ENCODE assay signal across 7 worm cellular contexts in genomic region chrX:10124338-10124737, ce11.
A peak's percentile ranks its signal among the peaks of the same experiment; 100 is the strongest.
TF ChIP-seq lines count a peak whose summit lies in the region.

No protein-coding gene starts in this region.

TF ChIP-seq in whole organism, L1 larva, 84 proteins besides CTCF, POLR2A, EP300 and RAD21 (continues in another document):
- TF ChIP-seq unc-98 (GFP tag; IDR thresholded peaks at IDR 0.05; lab: Robert Waterston, UW) = no peak
- no peak for TF ChIP-seq nhr-90 (tag; optimal IDR thresholded peaks at IDR 0.05; lab: Kevin White, UChicago; ENCODE audit: poor library complexity)
- peak; percentile 9 for TF ChIP-seq skn-1 (tag; optimal IDR thresholded peaks at IDR 0.05; lab: Kevin White, UChicago)
- peak; percentile 40 for TF ChIP-seq rnt-1 (tag; optimal IDR thresholded peaks at IDR 0.05; lab: Kevin White, UChicago)
- no peak for TF ChIP-seq nhr-28 (tag; optimal IDR thresholded peaks at IDR 0.05; lab: Kevin White, UChicago)
- TF ChIP-seq nhr-20 (tag; optimal IDR thresholded peaks at IDR 0.05; lab: Kevin White, UChicago) = no peak
- TF ChIP-seq nhr-47 (tag; optimal IDR thresholded peaks at IDR 0.05; lab: Kevin White, UChicago) = no peak
- no peak for TF ChIP-seq nhr-237 (tag; optimal IDR thresholded peaks at IDR 0.05; lab: Kevin White, UChicago)
- TF ChIP-seq hpl-2 (GFP tag; optimal IDR thresholded peaks at IDR 0.05; lab: Kevin White, UChicago) = no peak
- TF ChIP-seq efl-1 (optimal IDR thresholded peaks at IDR 0.05; lab: Kevin White, UChicago) = no peak
- TF ChIP-seq efl-1 (GFP tag; optimal IDR thresholded peaks at IDR 0.05 in 1 of 2; lab: Kevin White, UChicago) = peak in 1 of 2 experiments; percentile 86
- TF ChIP-seq F16B12.6 (tag; optimal IDR thresholded peaks at IDR 0.05; lab: Kevin White, UChicago) = no peak
- no peak for TF ChIP-seq fkh-10 (GFP tag; optimal IDR thresholded peaks at IDR 0.05; lab: Kevin White, UChicago)
- TF ChIP-seq nhr-85 (tag; lab: Kevin White, UChicago) = no peak

TF ChIP-seq in whole organism, L2 larva, 48 proteins besides CTCF, POLR2A, EP300 and RAD21:
- TF ChIP-seq nhr-129 (tag; optimal IDR thresholded peaks at IDR 0.05; lab: Kevin White, UChicago) (peak; percentile 27), lin-39 (tag; optimal IDR thresholded peaks at IDR 0.05; lab: Kevin White, UChicago) (no peak), sma-9 (GFP tag; optimal IDR thresholded peaks at IDR 0.05; lab: Kevin White, UChicago) (peak; percentile 35), sma-9 (tag; optimal IDR thresholded peaks at IDR 0.05; lab: Kevin White, UChicago) (no peak), gmeb-1 (tag; optimal IDR thresholded peaks at IDR 0.05; lab: Kevin White, UChicago) (no peak), ztf-1 (GFP tag; conservative IDR thresholded peaks at IDR 0.05; lab: Robert Waterston, UW) (no peak)

TF ChIP-seq in whole organism, L3 larva, 47 proteins besides CTCF, POLR2A, EP300 and RAD21:
- TF ChIP-seq mml-1 (tag; optimal IDR thresholded peaks at IDR 0.05; lab: Kevin White, UChicago) (no peak), nhr-43 (tag; optimal IDR thresholded peaks at IDR 0.05; lab: Kevin White, UChicago; ENCODE audit: poor library complexity, severe bottlenecking) (peak; percentile 27), nhr-11 (tag; optimal IDR thresholded peaks at IDR 0.05; lab: Kevin White, UChicago) (no peak), egl-5 (tag; optimal IDR thresholded peaks at IDR 0.05; lab: Kevin White, UChicago) (no peak)

TF ChIP-seq in whole organism, L4 larva, 104 proteins besides CTCF, POLR2A, EP300 and RAD21 (continues in another document):
- no peak for TF ChIP-seq zip-11 (GFP tag; IDR thresholded peaks at IDR 0.05; lab: Robert Waterston, UW)
- TF ChIP-seq nhr-237 (tag; optimal IDR thresholded peaks at IDR 0.05; lab: Kevin White, UChicago) = no peak
- TF ChIP-seq R02D3.7 (tag; optimal IDR thresholded peaks at IDR 0.05; lab: Kevin White, UChicago) = no peak
- no peak for TF ChIP-seq nhr-102 (tag; optimal IDR thresholded peaks at IDR 0.05; lab: Kevin White, UChicago)
- no peak for TF ChIP-seq mep-1 (tag; optimal IDR thresholded peaks at IDR 0.05; lab: Kevin White, UChicago)
- TF ChIP-seq pqm-1 (tag; optimal IDR thresholded peaks at IDR 0.05; lab: Kevin White, UChicago) = no peak
- TF ChIP-seq nhr-111 (GFP tag; optimal IDR thresholded peaks at IDR 0.05; lab: Kevin White, UChicago) = no peak
- TF ChIP-seq lim-7 (GFP tag; IDR thresholded peaks at IDR 0.05; lab: Robert Waterston, UW) = peak; percentile 79
- TF ChIP-seq cey-2 (tag; optimal IDR thresholded peaks at IDR 0.05; lab: Kevin White, UChicago; ENCODE audit: borderline replicate concordance, insufficient read depth) = no peak
- TF ChIP-seq daf-8 (GFP tag; IDR thresholded peaks at IDR 0.05; lab: Robert Waterston, UW) = no peak
- TF ChIP-seq daf-16 (GFP tag; optimal IDR thresholded peaks at IDR 0.05; lab: Kevin White, UChicago) = peak; percentile 9 to 69
- TF ChIP-seq daf-16 (tag; optimal IDR thresholded peaks at IDR 0.05; lab: Kevin White, UChicago) = peak; percentile 67
- no peak for TF ChIP-seq F37D6.2 (tag; optimal IDR thresholded peaks at IDR 0.05; lab: Kevin White, UChicago)
- TF ChIP-seq nhr-11 (tag; optimal IDR thresholded peaks at IDR 0.05; lab: Kevin White, UChicago) = no peak
- 0 out of 2 replicates have a peak, but pooled peaks have one; percentile 48 for TF ChIP-seq vab-7 (GFP tag; IDR thresholded peaks at IDR 0.05; lab: Robert Waterston, UW)
- TF ChIP-seq pha-4 (GFP tag; IDR thresholded peaks at IDR 0.05; lab: Robert Waterston, UW) = peak; percentile 69; the same call in 1 of the 2 replicates
- TF ChIP-seq pha-4 (tag; optimal IDR thresholded peaks at IDR 0.05; lab: Kevin White, UChicago) = no peak
- no peak for TF ChIP-seq ZK546.5 (tag; optimal IDR thresholded peaks at IDR 0.05; lab: Kevin White, UChicago)

TF ChIP-seq in whole organism, late embryonic, 69 proteins besides CTCF, POLR2A, EP300 and RAD21:
- peak; percentile 30 for TF ChIP-seq dve-1 (tag; optimal IDR thresholded peaks at IDR 0.05; lab: Kevin White, UChicago)
- no peak for TF ChIP-seq unc-86 (tag; optimal IDR thresholded peaks at IDR 0.05; lab: Kevin White, UChicago)

TF ChIP-seq in whole organism, mixed stage, embryonic, 35 proteins besides CTCF, POLR2A, EP300 and RAD21:
- no peak for TF ChIP-seq nhr-2 (tag; optimal IDR thresholded peaks at IDR 0.05; lab: Kevin White, UChicago)
- TF ChIP-seq ceh-83 (GFP tag; optimal IDR thresholded peaks at IDR 0.05; lab: Kevin White, UChicago) = peak; percentile 22

TF ChIP-seq in whole organism, young adult, 124 proteins besides CTCF, POLR2A, EP300 and RAD21:
- TF ChIP-seq madf-3 (GFP tag; IDR thresholded peaks at IDR 0.05; lab: Robert Waterston, UW) = no peak
- TF ChIP-seq hlh-26 (GFP tag; conservative IDR thresholded peaks at IDR 0.05; lab: Robert Waterston, UW) = no peak
- no peak for TF ChIP-seq pha-4 (tag; optimal IDR thresholded peaks at IDR 0.05; lab: Kevin White, UChicago)
- peak; percentile 56 for TF ChIP-seq hmg-1.2 (GFP tag; IDR thresholded peaks at IDR 0.05; lab: Robert Waterston, UW)
- peak; percentile 83 for TF ChIP-seq lin-26 (GFP tag; IDR thresholded peaks at IDR 0.05; lab: Robert Waterston, UW)
- TF ChIP-seq ceh-27 (GFP tag; optimal IDR thresholded peaks at IDR 0.05; lab: Kevin White, UChicago) = peak; percentile 12
- TF ChIP-seq hlh-12 (tag; optimal IDR thresholded peaks at IDR 0.05; lab: Kevin White, UChicago) = peak; percentile 52
- peak; percentile 51 for TF ChIP-seq nhr-90 (tag; optimal IDR thresholded peaks at IDR 0.05; lab: Kevin White, UChicago)
- TF ChIP-seq tbp1 (GFP tag; optimal IDR thresholded peaks at IDR 0.05; lab: Kevin White, UChicago) = peak; percentile 88
- TF ChIP-seq bed-1 (GFP tag; IDR thresholded peaks at IDR 0.05; lab: Robert Waterston, UW) = no peak
- peak; percentile 42 for TF ChIP-seq ztf-18 (tag; optimal IDR thresholded peaks at IDR 0.05; lab: Kevin White, UChicago)
- peak; percentile 46 for TF ChIP-seq him-1 (tag; optimal IDR thresholded peaks at IDR 0.05; lab: Kevin White, UChicago)
- TF ChIP-seq Y56A3A.18 (GFP tag; IDR thresholded peaks at IDR 0.05; lab: Robert Waterston, UW) = 0 out of 2 replicates have a peak, but pooled peaks have one; percentile 52
- no peak for TF ChIP-seq nhr-179 (tag; optimal IDR thresholded peaks at IDR 0.05; lab: Kevin White, UChicago)
- peak; percentile 75 for TF ChIP-seq ztf-25 (GFP tag; IDR thresholded peaks at IDR 0.05; lab: Robert Waterston, UW)
- TF ChIP-seq somi-1 (GFP tag; optimal IDR thresholded peaks at IDR 0.05; lab: Kevin White, UChicago) = peak; percentile 29
- TF ChIP-seq athp-1 (tag; optimal IDR thresholded peaks at IDR 0.05; lab: Kevin White, UChicago) = peak; percentile 47
- TF ChIP-seq mxl-1 (tag; optimal IDR thresholded peaks at IDR 0.05; lab: Kevin White, UChicago) = peak; percentile 63
- TF ChIP-seq rcor-1 (GFP tag; IDR thresholded peaks at IDR 0.05; lab: Robert Waterston, UW) = 0 out of 2 replicates have a peak, but pooled peaks have one; percentile 33
- no peak for TF ChIP-seq F39B2.1 (GFP tag; IDR thresholded peaks at IDR 0.05; lab: Robert Waterston, UW)
- TF ChIP-seq Y53F4B.3 (GFP tag; IDR thresholded peaks at IDR 0.05; lab: Robert Waterston, UW) = no peak
- TF ChIP-seq snpc-4 (GFP tag; optimal IDR thresholded peaks at IDR 0.05; lab: Kevin White, UChicago) = peak; percentile 70
- TF ChIP-seq snpc-4 (tag; optimal IDR thresholded peaks at IDR 0.05; lab: Kevin White, UChicago) = peak in 1 of 4 experiments; percentile 60
- peak; percentile 80 for TF ChIP-seq rpc-1 (optimal IDR thresholded peaks at IDR 0.05; lab: Kevin White, UChicago)
- peak; percentile 94 for TF ChIP-seq rpc-1 (tag; optimal IDR thresholded peaks at IDR 0.05; lab: Kevin White, UChicago)
- TF ChIP-seq ZK185.1 (tag; optimal IDR thresholded peaks at IDR 0.05; lab: Kevin White, UChicago; ENCODE audit: poor library complexity, severe bottlenecking) = peak; percentile 41
- peak; percentile 85 for TF ChIP-seq B0261.1 (tag; optimal IDR thresholded peaks at IDR 0.05; lab: Kevin White, UChicago)
- TF ChIP-seq snpc-3.4 (tag; optimal IDR thresholded peaks at IDR 0.05; lab: Kevin White, UChicago) = peak; percentile 23
- 0 out of 2 replicates have a peak, but pooled peaks have one; percentile 30 for TF ChIP-seq ceh-100 (GFP tag; IDR thresholded peaks at IDR 0.05; lab: Robert Waterston, UW)
- TF ChIP-seq ama-1 (optimal IDR thresholded peaks at IDR 0.05; lab: Kevin White, UChicago) = no peak
- peak; percentile 3 to 57 for TF ChIP-seq ama-1 (GFP tag; optimal IDR thresholded peaks at IDR 0.05; lab: Kevin White, UChicago)
- TF ChIP-seq aptf-3 (GFP tag; IDR thresholded peaks at IDR 0.05; lab: Robert Waterston, UW) = no peak
- TF ChIP-seq zfh-2 (GFP tag; conservative IDR thresholded peaks at IDR 0.05; lab: Robert Waterston, UW) = no peak
- no peak for TF ChIP-seq ceh-91 (GFP tag; IDR thresholded peaks at IDR 0.05; lab: Robert Waterston, UW)
- peak; percentile 45 for TF ChIP-seq madf-10 (tag; optimal IDR thresholded peaks at IDR 0.05; lab: Kevin White, UChicago)
- peak; percentile 50 to 53 for TF ChIP-seq rec-8 (tag; optimal IDR thresholded peaks at IDR 0.05; lab: Kevin White, UChicago)
- TF ChIP-seq D2030.7 (GFP tag; IDR thresholded peaks at IDR 0.05; lab: Robert Waterston, UW) = peak; percentile 63
- TF ChIP-seq T26A5.8 (tag; optimal IDR thresholded peaks at IDR 0.05; lab: Kevin White, UChicago) = no peak
- no peak for TF ChIP-seq lin-54 (GFP tag; optimal IDR thresholded peaks at IDR 0.05; lab: Kevin White, UChicago)
- no peak for TF ChIP-seq Y53G8AR.9 (GFP tag; conservative IDR thresholded peaks at IDR 0.05; lab: Robert Waterston, UW)
- peak; percentile 72 for TF ChIP-seq die-1 (tag; optimal IDR thresholded peaks at IDR 0.05; lab: Kevin White, UChicago)
- TF ChIP-seq mes-4 (tag; optimal IDR thresholded peaks at IDR 0.05; lab: Kevin White, UChicago) = peak; percentile 12
- peak in 1 of 2 experiments; percentile 17 for TF ChIP-seq let-607 (tag; optimal IDR thresholded peaks at IDR 0.05; lab: Kevin White, UChicago)
TF ChIP-seq in whole organism, young adult: peak in this region for 27.
